Fruit fly (Drosophila melanogaster) whole organism, embryonic: ENCODE measurements around the gene axo.
A peak's percentile ranks its signal among the peaks of the same experiment; 100 is the strongest.

Experiments
- BtbVII ChIP-seq: fragments of 200-800 bp; sonication (Bioruptor generic); optimal IDR thresholded peaks from 3 replicates; lab custom pipeline; 2017; ENCODE audit warnings: missing biosample characterization, mild to moderate bottlenecking, missing genetic modification characterization
- CG10462 ChIP-seq: fragments of 200-800 bp; sonication (Bioruptor generic); optimal IDR thresholded peaks from 2 replicates; lab custom pipeline; 2016; ENCODE audit warnings: missing biosample characterization, missing genetic modification characterization
- CG13894 ChIP-seq: fragments of 200-800 bp; sonication (Bioruptor generic); optimal IDR thresholded peaks from 3 replicates; lab custom pipeline; 2018; ENCODE audit warnings: missing biosample characterization, mild to moderate bottlenecking, missing genetic modification characterization, moderate library complexity
- CG14860 ChIP-seq: fragments of 200-800 bp; sonication (Bioruptor generic); IDR thresholded peaks from 3 replicates; pipeline ENCODE4 v1.3.6; 2022; ENCODE audit warnings: missing biosample characterization, missing genetic modification characterization; ENCODE audit not compliant: partially characterized antibody
- CG15269 ChIP-seq: fragments of 200-800 bp; sonication (Bioruptor generic); optimal IDR thresholded peaks from 2 replicates; lab custom pipeline; 2018; ENCODE audit warnings: missing biosample characterization, mild to moderate bottlenecking, missing genetic modification characterization, moderate library complexity
- CG15514 ChIP-seq: fragments of 200-800 bp; sonication (Bioruptor generic); optimal IDR thresholded peaks from 3 replicates; lab custom pipeline; 2017; ENCODE audit warnings: missing biosample characterization, missing genetic modification characterization, mild to moderate bottlenecking, moderate library complexity, missing genetic modification reagents
- CG1603 ChIP-seq: fragments of 200-800 bp; sonication (Bioruptor generic); optimal IDR thresholded peaks from 2 replicates; lab custom pipeline; 2019; ENCODE audit warnings: missing biosample characterization, mild to moderate bottlenecking, missing genetic modification characterization, moderate library complexity
- CG17328 ChIP-seq: fragments of 200-800 bp; sonication (Bioruptor generic); IDR thresholded peaks from 2 replicates; pipeline ENCODE4 v1.3.6; 2022; ENCODE audit warnings: missing biosample characterization, missing genetic modification characterization
- CG17829 ChIP-seq: fragments of 200-800 bp; optimal IDR thresholded peaks from 2 replicates; lab custom pipeline; 2019; ENCODE audit warnings: missing biosample characterization, mild to moderate bottlenecking, missing genetic modification characterization, moderate library complexity
- CG18619 ChIP-seq: fragments of 200-800 bp; sonication (Bioruptor generic); optimal IDR thresholded peaks from 3 replicates; lab custom pipeline; 2017; ENCODE audit warnings: missing biosample characterization, mild to moderate bottlenecking, missing genetic modification characterization
- CG2120 ChIP-seq: fragments of 200-800 bp; sonication (Bioruptor generic); optimal IDR thresholded peaks from 3 replicates; lab custom pipeline; 2016; ENCODE audit warnings: missing biosample characterization, missing genetic modification characterization
- CG31441 ChIP-seq: fragments of 200-800 bp; sonication (Bioruptor generic); IDR thresholded peaks from 2 replicates; pipeline ENCODE4 v1.3.6; 2022; ENCODE audit warnings: missing biosample characterization, missing genetic modification characterization
- CG32532 ChIP-seq: fragments of 200-800 bp; sonication (Bioruptor generic); IDR thresholded peaks from 2 replicates; pipeline ENCODE4 v1.3.6; 2022; ENCODE audit warnings: missing biosample characterization, missing genetic modification characterization
- CG34224 ChIP-seq: fragments of 200-800 bp; sonication (Bioruptor generic); IDR thresholded peaks from 3 replicates; pipeline ENCODE4 v1.3.6; 2022; ENCODE audit warnings: missing biosample characterization, missing genetic modification characterization; ENCODE audit not compliant: partially characterized antibody
- CG4282 ChIP-seq: fragments of 200-800 bp; sonication (Bioruptor generic); optimal IDR thresholded peaks from 2 replicates; lab custom pipeline; 2016; ENCODE audit warnings: missing biosample characterization, missing genetic modification characterization
- CG4404 ChIP-seq: fragments of 200-800 bp; sonication (Bioruptor generic); IDR thresholded peaks from 2 replicates; pipeline ENCODE4 v1.3.6; 2022; ENCODE audit warnings: missing biosample characterization, missing genetic modification characterization
- CG4730 ChIP-seq: fragments of 200-800 bp; sonication (Bioruptor generic); IDR thresholded peaks from 2 replicates; pipeline ENCODE4 v1.3.6; 2022; ENCODE audit warnings: missing biosample characterization, missing genetic modification characterization
- CG6175 ChIP-seq: fragments of 200-800 bp; sonication (Bioruptor generic); IDR thresholded peaks from 3 replicates; pipeline ENCODE4 v1.3.6; 2022; ENCODE audit warnings: missing biosample characterization, missing genetic modification characterization
- CG8359 ChIP-seq: fragments of 200-800 bp; sonication (Bioruptor generic); optimal IDR thresholded peaks from 2 replicates; lab custom pipeline; 2017; ENCODE audit warnings: missing biosample characterization, mild to moderate bottlenecking, missing genetic modification characterization, borderline replicate concordance
- CG8478 ChIP-seq: fragments of >200 bp; optimal IDR thresholded peaks from 2 replicates; lab custom pipeline; 2018
- CG9797 ChIP-seq: fragments of 200-800 bp; sonication (Bioruptor generic); optimal IDR thresholded peaks from 3 replicates; lab custom pipeline; 2018; ENCODE audit warnings: missing biosample characterization, mild to moderate bottlenecking, missing genetic modification characterization
- CG9932 ChIP-seq: fragments of 200-800 bp; sonication (Bioruptor generic); IDR thresholded peaks from 2 replicates; pipeline ENCODE4 v1.3.6; 2022; ENCODE audit warnings: missing biosample characterization, missing genetic modification characterization
- HLHmδ ChIP-seq: fragments of 200-800 bp; sonication (Bioruptor generic); optimal IDR thresholded peaks from 2 replicates; lab custom pipeline; 2018; ENCODE audit warnings: missing biosample characterization, mild to moderate bottlenecking, missing genetic modification characterization, moderate library complexity
- Med ChIP-seq: fragments of 200-800 bp; sonication (Bioruptor generic); peaks from one replicate; lab custom pipeline; 2016; ENCODE audit warnings: missing biosample characterization, missing genetic modification characterization, mild to moderate bottlenecking, inconsistent platforms, moderate library complexity
- Meics ChIP-seq: fragments of 200-800 bp; sonication (Bioruptor generic); optimal IDR thresholded peaks from 2 replicates; lab custom pipeline; 2017; ENCODE audit warnings: missing biosample characterization, mild to moderate bottlenecking, missing genetic modification characterization
- Mes4 ChIP-seq: fragments of 200-800 bp; sonication (Bioruptor generic); optimal IDR thresholded peaks from 2 replicates; lab custom pipeline; 2016; ENCODE audit warnings: missing biosample characterization, missing genetic modification characterization
- NC2α ChIP-seq: fragments of 200-800 bp; sonication (Bioruptor generic); optimal IDR thresholded peaks from 2 replicates; lab custom pipeline; 2016; ENCODE audit warnings: missing biosample characterization, missing genetic modification characterization
- Six4 ChIP-seq: fragments of 200-800 bp; sonication (Bioruptor generic); optimal IDR thresholded peaks from 2 replicates; lab custom pipeline; 2016; ENCODE audit warnings: missing biosample characterization, missing genetic modification characterization
- Tbp ChIP-seq: fragments of >200 bp; optimal IDR thresholded peaks from 2 replicates; lab custom pipeline; 2018; ENCODE audit warnings: missing biosample characterization, missing genetic modification characterization
- abd-A ChIP-seq: fragments of 200-800 bp; sonication (Bioruptor generic); optimal IDR thresholded peaks from 3 replicates; lab custom pipeline; 2019; ENCODE audit warnings: missing biosample characterization, mild to moderate bottlenecking, missing genetic modification characterization, moderate library complexity
- aop ChIP-seq: fragments of 200-800 bp; sonication (Bioruptor generic); IDR thresholded peaks from 2 replicates; pipeline ENCODE4 v1.3.6; 2022; ENCODE audit warnings: missing biosample characterization, missing genetic modification characterization
- bsh ChIP-seq, 2 experiments: fragments of 200-800 bp; sonication (Bioruptor generic); optimal IDR thresholded peaks; 2 replicates each; lab custom pipeline; 2017 to 2018; ENCODE audit warnings: mild to moderate bottlenecking in 2 of 2, missing biosample characterization in 2 of 2, missing genetic modification characterization in 2 of 2, moderate library complexity in 1 of 2
- dati ChIP-seq: fragments of 200-800 bp; sonication (Bioruptor generic); IDR thresholded peaks from 2 replicates; pipeline ENCODE4 v1.3.6; 2022; ENCODE audit warnings: missing biosample characterization, missing genetic modification characterization
- eve ChIP-seq, 2 experiments: fragments of >200 bp; optimal IDR thresholded peaks; 2 replicates each; lab custom pipeline; 2017; ENCODE audit warnings: missing biosample characterization in 2 of 2, missing genetic modification characterization in 2 of 2
- fd3F ChIP-seq: fragments of 200-800 bp; sonication (Bioruptor generic); optimal IDR thresholded peaks from 2 replicates; lab custom pipeline; 2018; ENCODE audit warnings: missing biosample characterization, mild to moderate bottlenecking, missing genetic modification characterization, moderate library complexity
- gem ChIP-seq: fragments of 200-800 bp; sonication (Bioruptor generic); optimal IDR thresholded peaks from 2 replicates; lab custom pipeline; 2019; ENCODE audit warnings: missing biosample characterization, mild to moderate bottlenecking, missing genetic modification characterization, moderate library complexity
- gt ChIP-seq: fragments of 200-800 bp; sonication (Bioruptor generic); IDR thresholded peaks from 2 replicates; pipeline ENCODE4 v1.3.6; 2022; ENCODE audit warnings: missing biosample characterization, missing genetic modification characterization
- hb ChIP-seq: fragments of 200-800 bp; sonication (Bioruptor generic); IDR thresholded peaks from 3 replicates; pipeline ENCODE4 v1.3.6; 2022; ENCODE audit warnings: missing biosample characterization, missing genetic modification characterization; ENCODE audit not compliant: partially characterized antibody
- nerfin-1 ChIP-seq: fragments of 200-800 bp; sonication (Bioruptor generic); optimal IDR thresholded peaks from 3 replicates; lab custom pipeline; 2019; ENCODE audit warnings: missing biosample characterization, mild to moderate bottlenecking, missing genetic modification characterization, moderate library complexity
- nmo ChIP-seq: fragments of 200-800 bp; sonication (Bioruptor generic); optimal IDR thresholded peaks from 2 replicates; lab custom pipeline; 2018; ENCODE audit warnings: missing biosample characterization, mild to moderate bottlenecking, missing genetic modification characterization, moderate library complexity
- pita ChIP-seq: fragments of 200-800 bp; sonication (Bioruptor generic); optimal IDR thresholded peaks from 2 replicates; lab custom pipeline; 2017; ENCODE audit warnings: missing biosample characterization, mild to moderate bottlenecking, missing genetic modification characterization
- repo ChIP-seq: fragments of 200-800 bp; sonication (Bioruptor generic); optimal IDR thresholded peaks from 2 replicates; lab custom pipeline; 2016; ENCODE audit warnings: missing biosample characterization, missing genetic modification characterization
- seq ChIP-seq: fragments of 200-800 bp; sonication (Bioruptor generic); IDR thresholded peaks from 2 replicates; pipeline ENCODE4 v1.3.6; 2022; ENCODE audit warnings: missing biosample characterization, missing genetic modification characterization
- shn ChIP-seq: fragments of 200-800 bp; sonication (Bioruptor generic); optimal IDR thresholded peaks from 3 replicates; lab custom pipeline; 2016; ENCODE audit warnings: missing biosample characterization, missing genetic modification characterization
- tin ChIP-seq: fragments of 200-800 bp; sonication (Bioruptor generic); optimal IDR thresholded peaks from 3 replicates; lab custom pipeline; 2016; ENCODE audit warnings: missing biosample characterization, missing genetic modification characterization
- unc-4 ChIP-seq: fragments of 200-800 bp; sonication (Bioruptor generic); IDR thresholded peaks from 2 replicates; pipeline ENCODE4 v1.3.6; 2022; ENCODE audit warnings: missing biosample characterization, missing genetic modification characterization; ENCODE audit not compliant: partially characterized antibody
- wek ChIP-seq: fragments of 200-800 bp; sonication (Bioruptor generic); optimal IDR thresholded peaks from 3 replicates; lab custom pipeline; 2018; ENCODE audit warnings: missing biosample characterization, mild to moderate bottlenecking, missing genetic modification characterization, moderate library complexity
- zfh1 ChIP-seq: fragments of 200-800 bp; sonication (Bioruptor generic); IDR thresholded peaks from 3 replicates; pipeline ENCODE4 v1.3.6; 2022; ENCODE audit warnings: missing biosample characterization, missing genetic modification characterization

The axo gene

DNA sequence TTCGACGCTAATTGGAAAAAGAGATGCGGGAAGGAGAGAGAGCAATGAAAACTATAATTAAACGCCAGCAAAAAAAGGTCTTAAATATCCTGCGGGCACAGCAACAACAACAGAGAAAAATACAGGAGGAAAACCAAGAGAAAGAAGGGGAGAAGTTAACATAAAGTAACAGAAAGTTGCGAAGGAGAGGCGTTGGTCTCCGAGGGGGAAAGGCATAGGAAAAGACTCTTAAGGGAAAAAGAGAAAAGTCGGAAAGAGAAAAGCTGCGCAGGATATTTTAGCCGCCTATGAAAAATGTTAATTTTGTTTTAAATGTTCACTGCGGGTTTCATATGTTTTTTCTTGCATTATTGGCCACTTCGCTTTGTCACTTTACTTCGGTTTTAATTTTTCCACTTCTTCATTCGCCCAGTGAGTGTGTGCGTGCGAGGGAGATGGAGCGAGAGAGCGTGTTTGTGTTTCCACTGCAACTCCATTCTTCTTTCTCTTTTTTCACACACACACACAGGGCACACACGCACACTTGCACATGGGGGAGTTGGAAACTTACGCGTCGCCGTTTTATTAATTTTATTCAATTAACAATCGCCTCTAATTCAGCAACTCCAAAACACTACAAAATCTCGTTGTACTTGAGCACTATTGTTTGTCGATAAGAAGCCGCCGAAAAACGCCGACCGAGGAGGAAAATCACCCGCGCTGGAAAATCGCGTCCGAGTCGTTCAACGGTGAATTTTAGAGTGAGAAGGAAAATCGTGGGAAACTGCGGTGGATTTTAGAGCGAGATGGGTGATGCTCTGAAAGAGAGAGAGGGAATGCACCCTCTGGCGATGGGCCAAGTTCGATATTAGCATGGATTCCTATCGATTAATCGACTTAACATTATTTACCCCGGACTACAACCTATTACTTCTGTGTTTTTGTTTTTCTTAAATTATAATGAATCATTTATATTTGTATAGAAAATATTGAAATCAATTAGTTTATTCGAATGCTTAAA, 61.4 kb downstream of the axo start, which contains the start of gene Src64B:
Gene Src64B (minus strand): TSS at position 810 of the 1,000 bp plus-strand sequence.
- TF ChIP-seq CG13894 (peak; percentile 39), CG15269 (tag; lab: Kevin White, UChicago) (no peak), seq (GFP tag; lab: Robert Waterston, UW) (peak; percentile 42; the same call in 1 of the 2 replicates), bsh (GFP tag; optimal IDR thresholded peaks at IDR 0.05; lab: Kevin White, UChicago) (peak in 1 of 2 experiments; percentile 47), CG8359 (GFP tag; lab: Kevin White, UChicago) (peak; percentile 88), Tbp (GFP tag; lab: Kevin White, UChicago) (no peak), zfh1 (GFP tag; lab: Robert Waterston, UW) (0 out of 3 replicates have a peak, but pooled peaks have one; percentile 42), Six4 (GFP tag; lab: Kevin White, UChicago) (no peak), unc-4 (GFP tag; lab: Robert Waterston, UW) (peak; percentile 63), CG4730 (no peak), tin (no peak), CG15514 (GFP tag; lab: Kevin White, UChicago) (peak; percentile 54), aop (no peak), abd-A (tag; lab: Kevin White, UChicago) (peak; percentile 59), CG4404 (no peak), CG34224 (GFP tag; lab: Robert Waterston, UW) (0 out of 3 replicates have a peak, but pooled peaks have one; percentile 29), CG10462 (peak; percentile 60), CG9932 (GFP tag; lab: Robert Waterston, UW) (no peak), gt (no peak), CG17829 (peak; percentile 12), CG1603 (tag; lab: Kevin White, UChicago) (peak; percentile 38), nmo (GFP tag; lab: Kevin White, UChicago) (peak; percentile 14), CG6175 (GFP tag; lab: Robert Waterston, UW) (no peak), shn (GFP tag; lab: Kevin White, UChicago) (no peak), nerfin-1 (tag; lab: Kevin White, UChicago) (peak; percentile 77), CG17328 (0 out of 2 replicates have a peak, but pooled peaks have one; percentile 32), Mes4 (GFP tag; lab: Kevin White, UChicago) (no peak), fd3F (GFP tag; lab: Kevin White, UChicago) (no peak), CG14860 (GFP tag; lab: Robert Waterston, UW) (peak; percentile 65), dati (0 out of 2 replicates have a peak, but pooled peaks have one; percentile 13), CG31441 (GFP tag; lab: Robert Waterston, UW) (0 out of 2 replicates have a peak, but pooled peaks have one; percentile 21), Med (GFP tag; lab: Kevin White, UChicago) (peak; percentile 90), HLHmδ (GFP tag; lab: Kevin White, UChicago) (peak; percentile 61), CG4282 (no peak), eve (GFP tag; optimal IDR thresholded peaks at IDR 0.05; lab: Kevin White, UChicago) (no peak), CG32532 (GFP tag; lab: Robert Waterston, UW) (0 out of 2 replicates have a peak, but pooled peaks have one; percentile 31), hb (GFP tag; lab: Robert Waterston, UW) (peak; percentile 57; the same call in 1 of the 3 replicates), gem (tag; lab: Kevin White, UChicago) (no peak), pita (peak; percentile 41), CG8478 (lab: Kevin White, UChicago) (peak; percentile 85), CG9797 (peak; percentile 3), CG2120 (GFP tag; lab: Kevin White, UChicago) (no peak), NC2α (GFP tag; lab: Kevin White, UChicago) (no peak), repo (GFP tag; lab: Kevin White, UChicago) (no peak), BtbVII (GFP tag; lab: Kevin White, UChicago) (peak; percentile 10), CG18619 (GFP tag; lab: Kevin White, UChicago) (no peak), Meics (GFP tag; lab: Kevin White, UChicago) (peak; percentile 14), wek (GFP tag; lab: Kevin White, UChicago) (no peak)
